Fruit fly (Drosophila melanogaster) whole organism: ENCODE measurements around the gene Axs.

Experiments used
- Dll ChIP-seq: fragments of >200 bp; optimal IDR thresholded peaks from 2 replicates; lab custom pipeline; 2017
- EcR ChIP-seq, 2 experiments: fragments of >200 bp; optimal IDR thresholded peaks; 2 replicates each; lab custom pipeline; 2017; ENCODE audit warnings: missing biosample characterization in 2 of 2, missing genetic modification characterization in 2 of 2, missing genetic modification reagents in 2 of 2
- pan ChIP-seq: fragments of >200 bp; optimal IDR thresholded peaks from 2 replicates; lab custom pipeline; 2017
- psq ChIP-seq: fragments of >200 bp; optimal IDR thresholded peaks from 2 replicates; lab custom pipeline; 2017
- usp ChIP-seq: fragments of >200 bp; optimal IDR thresholded peaks from 2 replicates; lab custom pipeline; 2017; ENCODE audit warnings: missing biosample characterization, missing genetic modification characterization, mixed read lengths

- TF ChIP-seq pan (lab: Kevin White, UChicago) (no peak), Dll (no peak), psq (lab: Kevin White, UChicago) (no peak), EcR (GFP tag; optimal IDR thresholded peaks at IDR 0.05; lab: Kevin White, UChicago) (no peak), usp (no peak)
These were observed 4.8 kb downstream of the Axs start, which contains the start of the genes CG13010 and sing for dm6 chrX:16678845-16679347.
